Worm (Caenorhabditis elegans) whole organism, young adult: ENCODE measurements around the gene nlp-82.

Source experiments
- B0035.1 ChIP-seq: sonication (generic microtip); optimal IDR thresholded peaks from 2 replicates; lab custom pipeline; 2016; ENCODE audit warnings: missing genetic modification characterization, mild to moderate bottlenecking, missing compliant biosample characterization, missing genotype, missing genetic modification reagents
- D2030.7 ChIP-seq: fragments of 200-800 bp; sonication (Bioruptor generic); IDR thresholded peaks from 2 replicates; pipeline ENCODE4 v1.3.6; 2022; ENCODE audit warnings: missing genetic modification reagents, missing genetic modification characterization, missing compliant biosample characterization
- F23B12.7 ChIP-seq: sonication (generic microtip); optimal IDR thresholded peaks from 2 replicates; lab custom pipeline; 2017; ENCODE audit warnings: missing genetic modification characterization, mild to moderate bottlenecking, missing compliant biosample characterization, antibody characterized with exemption, moderate library complexity; ENCODE audit not compliant: insufficient read depth
- F33H1.4 ChIP-seq: fragments of 200-800 bp; sonication (Bioruptor generic); IDR thresholded peaks from 2 replicates; pipeline ENCODE4 v1.3.6; 2022; ENCODE audit warnings: missing genetic modification reagents, missing genetic modification characterization, missing compliant biosample characterization
- F49E8.2 ChIP-seq: sonication (generic microtip); optimal IDR thresholded peaks from 3 replicates; lab custom pipeline; 2017; ENCODE audit warnings: missing genetic modification characterization, mild to moderate bottlenecking, missing compliant biosample characterization, antibody characterized with exemption, moderate library complexity; ENCODE audit not compliant: insufficient read depth
- K11D2.4 ChIP-seq: fragments of 200-800 bp; sonication (Bioruptor generic); IDR thresholded peaks from 2 replicates; pipeline ENCODE4 v1.3.6; 2022; ENCODE audit warnings: missing genetic modification reagents, missing genetic modification characterization, missing compliant biosample characterization
- Y53G8AR.9 ChIP-seq: fragments of 200-800 bp; sonication (Bioruptor generic); conservative IDR thresholded peaks from 2 replicates; pipeline ENCODE4 v1.3.6; 2022; ENCODE audit warnings: missing genetic modification reagents, missing genetic modification characterization, missing compliant biosample characterization
- Y67H2A.10 ChIP-seq: fragments of 200-800 bp; sonication (Bioruptor generic); conservative IDR thresholded peaks from 2 replicates; pipeline ENCODE4 v1.3.6; 2022; ENCODE audit warnings: missing genetic modification reagents, missing genetic modification characterization, missing compliant biosample characterization
- ama-1 ChIP-seq, 3 experiments: fragments of 150-350 bp in 1 of 3; sonication (generic microtip) in 2 of 3; optimal IDR thresholded peaks; 2 replicates each; lab custom pipeline; 2014 to 2018; ENCODE audit warnings: missing biosample characterization in 2 of 3, missing genetic modification characterization in 2 of 3, missing genetic modification reagents in 2 of 3
- aptf-3 ChIP-seq: fragments of 200-800 bp; sonication (Bioruptor generic); IDR thresholded peaks from 2 replicates; pipeline ENCODE4 v1.3.6; 2022; ENCODE audit warnings: missing genetic modification characterization, missing compliant biosample characterization
- atf-7 ChIP-seq: sonication (generic microtip); optimal IDR thresholded peaks from 2 replicates; lab custom pipeline; 2017; ENCODE audit warnings: mild to moderate bottlenecking, missing genetic modification characterization, missing compliant biosample characterization
- attf-6 ChIP-seq: fragments of 200-800 bp; sonication (Bioruptor generic); IDR thresholded peaks from 2 replicates; pipeline ENCODE4 v1.3.6; 2022; ENCODE audit warnings: missing genetic modification reagents, missing genetic modification characterization, missing compliant biosample characterization
- cebp-1 ChIP-seq, 2 experiments: fragments of 200-800 bp in 1 of 2; sonication (Bioruptor generic) in 1 of 2; sonication (generic microtip) in 1 of 2; IDR thresholded peaks in 1 of 2; optimal IDR thresholded peaks in 1 of 2; 2 replicates each; pipeline versions ENCODE4 v1.3.6 to Lab custom; 2017 to 2022; ENCODE audit warnings: missing compliant biosample characterization in 2 of 2, missing genetic modification characterization in 2 of 2, mild to moderate bottlenecking in 1 of 2, missing genetic modification reagents in 1 of 2, moderate library complexity in 1 of 2
- ceh-27 ChIP-seq: fragments of 200-800 bp; sonication (Bioruptor generic); optimal IDR thresholded peaks from 2 replicates; lab custom pipeline; 2018; ENCODE audit warnings: mild to moderate bottlenecking, missing genetic modification characterization, moderate library complexity, missing compliant biosample characterization
- efl-1 ChIP-seq: fragments of 150-350 bp; optimal IDR thresholded peaks from 2 replicates; lab custom pipeline; 2014; ENCODE audit warnings: missing biosample characterization, missing genetic modification reagents, missing genetic modification characterization
- ets-4 ChIP-seq: fragments of 200-800 bp; sonication (Bioruptor generic); optimal IDR thresholded peaks from 2 replicates; lab custom pipeline; 2018; ENCODE audit warnings: mild to moderate bottlenecking, missing genetic modification characterization, missing compliant biosample characterization
- hmg-20 ChIP-seq: fragments of 200-800 bp; sonication (Bioruptor generic); IDR thresholded peaks from 2 replicates; pipeline ENCODE4 v1.3.6; 2022; ENCODE audit warnings: missing genetic modification reagents, missing genetic modification characterization, missing compliant biosample characterization
- let-526 ChIP-seq: fragments of 200-800 bp; sonication (Bioruptor generic); IDR thresholded peaks from 2 replicates; pipeline ENCODE4 v1.3.6; 2022; ENCODE audit warnings: missing genetic modification reagents, missing genetic modification characterization, missing compliant biosample characterization
- lin-35 ChIP-seq, 3 experiments: fragments of 150-350 bp in 2 of 3; sonication (generic microtip) in 1 of 3; optimal IDR thresholded peaks; 2 replicates each; lab custom pipeline; 2014 to 2018; ENCODE audit warnings: missing biosample characterization in 3 of 3, missing genetic modification characterization in 3 of 3, missing genetic modification reagents in 3 of 3
- lin-40 ChIP-seq: sonication (generic microtip); optimal IDR thresholded peaks from 2 replicates; lab custom pipeline; 2016; ENCODE audit warnings: missing genetic modification characterization, mild to moderate bottlenecking, missing compliant biosample characterization, missing genotype, missing genetic modification reagents
- lin-54 ChIP-seq: fragments of 200-800 bp; sonication (Bioruptor generic); optimal IDR thresholded peaks from 2 replicates; lab custom pipeline; 2018; ENCODE audit warnings: mild to moderate bottlenecking, missing genetic modification characterization, missing compliant biosample characterization
- lsl-1 ChIP-seq: fragments of 200-800 bp; sonication (Bioruptor generic); optimal IDR thresholded peaks from 2 replicates; lab custom pipeline; 2018; ENCODE audit warnings: mild to moderate bottlenecking, missing genetic modification characterization, moderate library complexity, missing compliant biosample characterization
- madf-10 ChIP-seq: sonication (generic microtip); optimal IDR thresholded peaks from 2 replicates; lab custom pipeline; 2016; ENCODE audit warnings: mild to moderate bottlenecking, missing genetic modification characterization, missing compliant biosample characterization
- madf-3 ChIP-seq: fragments of 200-800 bp; sonication (Bioruptor generic); IDR thresholded peaks from 2 replicates; pipeline ENCODE4 v1.3.6; 2022; ENCODE audit warnings: missing genetic modification reagents, missing genetic modification characterization, missing compliant biosample characterization
- madf-6 ChIP-seq: fragments of 200-800 bp; sonication (Bioruptor generic); IDR thresholded peaks from 2 replicates; pipeline ENCODE4 v1.3.6; 2022; ENCODE audit warnings: missing genetic modification reagents, missing genetic modification characterization, missing compliant biosample characterization
- madf-8 ChIP-seq: fragments of 200-800 bp; sonication (Bioruptor generic); conservative IDR thresholded peaks from 2 replicates; pipeline ENCODE4 v1.3.6; 2022; ENCODE audit warnings: missing genetic modification reagents, missing genetic modification characterization, missing compliant biosample characterization
- mcd-1 ChIP-seq: fragments of 200-800 bp; sonication (Bioruptor generic); IDR thresholded peaks from 2 replicates; pipeline ENCODE4 v1.3.6; 2022; ENCODE audit warnings: missing genetic modification reagents, missing genetic modification characterization, missing compliant biosample characterization
- mxl-1 ChIP-seq: sonication (generic microtip); optimal IDR thresholded peaks from 2 replicates; lab custom pipeline; 2016; ENCODE audit warnings: missing genetic modification characterization, missing compliant biosample characterization
- nfya-1 ChIP-seq: sonication (generic microtip); optimal IDR thresholded peaks from 2 replicates; lab custom pipeline; 2017; ENCODE audit warnings: antibody characterized with exemption, missing compliant biosample characterization, missing genetic modification characterization, borderline replicate concordance; ENCODE audit not compliant: insufficient read depth
- nhr-120 ChIP-seq: fragments of 200-800 bp; sonication (Bioruptor generic); IDR thresholded peaks from 2 replicates; pipeline ENCODE4 v1.3.6; 2022; ENCODE audit warnings: missing genetic modification characterization, missing compliant biosample characterization
- nhr-27 ChIP-seq: fragments of 200-800 bp; sonication (Bioruptor generic); optimal IDR thresholded peaks from 2 replicates; lab custom pipeline; 2018; ENCODE audit warnings: mild to moderate bottlenecking, missing genetic modification characterization, moderate library complexity, missing compliant biosample characterization
- rec-8 ChIP-seq, 2 experiments: sonication (generic microtip); optimal IDR thresholded peaks; 2 replicates each; lab custom pipeline; 2016; ENCODE audit warnings: mild to moderate bottlenecking in 2 of 2, missing genetic modification characterization in 2 of 2, missing genetic modification reagents in 2 of 2, missing genotype in 2 of 2, missing biosample characterization in 1 of 2, missing compliant biosample characterization in 1 of 2, moderate library complexity in 1 of 2
- rpc-1 ChIP-seq, 2 experiments: fragments of 150-350 bp in 1 of 2; sonication (generic microtip) in 1 of 2; optimal IDR thresholded peaks; 2 replicates each; lab custom pipeline; 2014 to 2018; ENCODE audit warnings: missing biosample characterization in 1 of 2, missing genetic modification characterization in 1 of 2, missing genetic modification reagents in 1 of 2, missing genotype in 1 of 2
- sdz-38 ChIP-seq: sonication (generic microtip); optimal IDR thresholded peaks from 2 replicates; lab custom pipeline; 2016; ENCODE audit warnings: missing genotype, missing genetic modification characterization, missing compliant biosample characterization
- sea-2 ChIP-seq: fragments of 200-800 bp; sonication (Bioruptor generic); IDR thresholded peaks from 2 replicates; pipeline ENCODE4 v1.3.6; 2022; ENCODE audit warnings: missing genetic modification characterization, missing compliant biosample characterization
- snpc-1.1 ChIP-seq: sonication (generic microtip); optimal IDR thresholded peaks from 2 replicates; lab custom pipeline; 2017; ENCODE audit warnings: missing genetic modification characterization, mild to moderate bottlenecking, missing compliant biosample characterization, antibody characterized with exemption, moderate library complexity, missing genotype, missing genetic modification reagents; ENCODE audit not compliant: insufficient read depth
- snpc-1.3 ChIP-seq: sonication (generic microtip); optimal IDR thresholded peaks from 2 replicates; lab custom pipeline; 2017; ENCODE audit warnings: missing genetic modification characterization, mild to moderate bottlenecking, missing compliant biosample characterization, antibody characterized with exemption, moderate library complexity, missing genotype, missing genetic modification reagents; ENCODE audit not compliant: insufficient read depth
- tbp1 ChIP-seq: fragments of 200-800 bp; sonication (Bioruptor generic); optimal IDR thresholded peaks from 2 replicates; lab custom pipeline; 2018; ENCODE audit warnings: mild to moderate bottlenecking, missing genetic modification characterization, missing compliant biosample characterization
- tlf-1 ChIP-seq: fragments of 200-800 bp; sonication (Bioruptor generic); optimal IDR thresholded peaks from 2 replicates; lab custom pipeline; 2018; ENCODE audit warnings: mild to moderate bottlenecking, missing genetic modification characterization, missing compliant biosample characterization
- xnd-1 ChIP-seq: sonication (generic microtip); optimal IDR thresholded peaks from 2 replicates; lab custom pipeline; 2016; ENCODE audit warnings: missing genotype, missing genetic modification reagents, missing genetic modification characterization, missing compliant biosample characterization
- zfh-2 ChIP-seq: fragments of 200-800 bp; sonication (Bioruptor generic); conservative IDR thresholded peaks from 2 replicates; pipeline ENCODE4 v1.3.6; 2022; ENCODE audit warnings: missing genetic modification reagents, missing genetic modification characterization, missing compliant biosample characterization
- ztf-18 ChIP-seq: sonication (generic microtip); optimal IDR thresholded peaks from 2 replicates; lab custom pipeline; 2016; ENCODE audit warnings: missing genotype, mild to moderate bottlenecking, missing genetic modification characterization, missing compliant biosample characterization
- ztf-28 ChIP-seq: fragments of 200-800 bp; sonication (Bioruptor generic); IDR thresholded peaks from 2 replicates; pipeline ENCODE4 v1.3.6; 2022; ENCODE audit warnings: missing genetic modification reagents, missing genetic modification characterization, missing compliant biosample characterization
- ztf-6 ChIP-seq: fragments of 200-800 bp; sonication (Bioruptor generic); IDR thresholded peaks from 2 replicates; pipeline ENCODE4 v1.3.6; 2022; ENCODE audit warnings: missing genetic modification reagents, missing genetic modification characterization, missing compliant biosample characterization

The nlp-82 gene

DNA sequence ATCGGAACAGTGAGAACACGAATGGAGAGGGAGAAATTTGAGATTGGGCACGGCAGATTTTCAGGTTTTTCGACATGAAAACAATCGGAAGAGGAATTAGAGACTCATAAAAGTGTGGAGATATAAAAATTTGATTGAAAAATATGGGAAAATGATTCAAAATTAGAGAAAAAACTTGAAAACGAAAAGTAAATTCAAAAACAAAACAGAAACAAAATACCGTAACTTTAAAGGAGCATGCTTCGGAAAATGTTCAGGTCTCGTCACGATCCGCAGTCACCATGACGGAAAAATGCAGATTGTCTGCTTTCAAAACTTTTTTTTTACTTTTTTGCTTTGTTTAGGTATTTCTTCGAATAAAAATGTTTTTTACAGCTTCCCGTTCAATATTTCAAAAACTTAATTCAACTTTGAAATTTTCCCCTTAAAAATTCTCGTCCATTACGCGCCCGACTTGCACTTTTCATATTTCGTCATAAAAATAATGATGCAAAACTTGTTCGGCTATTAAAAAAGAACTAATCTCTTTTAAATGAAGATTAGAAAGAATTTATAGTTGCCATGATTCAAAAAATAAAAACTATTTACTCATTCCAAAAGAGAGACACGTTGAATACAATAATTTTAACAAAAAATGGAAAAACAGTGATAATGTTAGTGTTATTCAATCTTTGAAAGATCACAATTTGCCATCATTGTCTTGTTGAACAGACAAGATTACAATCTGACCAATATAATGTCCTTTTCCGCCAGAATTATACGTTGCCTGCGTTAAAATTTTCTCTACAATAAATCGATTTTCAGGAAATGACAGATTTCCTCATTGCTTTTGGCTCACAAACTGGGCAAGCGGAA lies 31.3 kb upstream of the nlp-82 start, which contains the start of gene mtrr-1:
mtrr-1 (plus strand) TSS at position 805 of the 855 bp plus-strand sequence.
- no peak for TF ChIP-seq madf-10 (tag; lab: Kevin White, UChicago)
- peak; percentile 36 for TF ChIP-seq lin-54 (GFP tag; lab: Kevin White, UChicago)
- peak; percentile 47; the same call in 1 of the 2 replicates for TF ChIP-seq Y53G8AR.9 (GFP tag; lab: Robert Waterston, UW)
- no peak for TF ChIP-seq Y67H2A.10 (GFP tag; lab: Robert Waterston, UW)
- no peak for TF ChIP-seq rpc-1 (optimal IDR thresholded peaks at IDR 0.05; lab: Kevin White, UChicago)
- TF ChIP-seq rpc-1 (tag; optimal IDR thresholded peaks at IDR 0.05; lab: Kevin White, UChicago) = no peak
- TF ChIP-seq cebp-1 (GFP tag; IDR thresholded peaks at IDR 0.05; lab: Robert Waterston, UW) = no peak
- peak; percentile 11 for TF ChIP-seq cebp-1 (tag; optimal IDR thresholded peaks at IDR 0.05; lab: Kevin White, UChicago)
- peak; percentile 17; the same call in 1 of the 2 replicates for TF ChIP-seq mcd-1 (GFP tag; lab: Robert Waterston, UW)
- TF ChIP-seq F33H1.4 = peak; percentile 91
- TF ChIP-seq xnd-1 (tag; lab: Kevin White, UChicago) = peak; percentile 62
- TF ChIP-seq B0035.1 (tag; lab: Kevin White, UChicago) = no peak
- TF ChIP-seq zfh-2 (GFP tag; lab: Robert Waterston, UW) = no peak
- TF ChIP-seq let-526 (GFP tag; lab: Robert Waterston, UW) = no peak
- no peak for TF ChIP-seq ztf-18 (tag; lab: Kevin White, UChicago)
- no peak for TF ChIP-seq ets-4 (GFP tag; lab: Kevin White, UChicago)
- TF ChIP-seq F49E8.2 (tag; lab: Kevin White, UChicago) = peak; percentile 46
- TF ChIP-seq ceh-27 (GFP tag; lab: Kevin White, UChicago) = no peak
- no peak for TF ChIP-seq hmg-20
- TF ChIP-seq ztf-6 (GFP tag; lab: Robert Waterston, UW) = no peak
- TF ChIP-seq tlf-1 = peak; percentile 7
- peak; percentile 57; the same call in 1 of the 2 replicates for TF ChIP-seq madf-3 (GFP tag; lab: Robert Waterston, UW)
- TF ChIP-seq mxl-1 (tag; lab: Kevin White, UChicago) = no peak
- TF ChIP-seq madf-6 (GFP tag; lab: Robert Waterston, UW) = peak; percentile 87
- peak; percentile 2 for TF ChIP-seq lin-40 (tag; lab: Kevin White, UChicago)
- TF ChIP-seq aptf-3 (GFP tag; lab: Robert Waterston, UW) = no peak
- peak; percentile 61 for TF ChIP-seq D2030.7 (GFP tag; lab: Robert Waterston, UW)
- peak; percentile 18 for TF ChIP-seq tbp1 (GFP tag; lab: Kevin White, UChicago)
- TF ChIP-seq lin-35 (GFP tag; optimal IDR thresholded peaks at IDR 0.05; lab: Kevin White, UChicago) = peak in 1 of 3 experiments; percentile 30
- TF ChIP-seq madf-8 (GFP tag; lab: Robert Waterston, UW) = peak; percentile 57
- TF ChIP-seq lsl-1 (GFP tag; lab: Kevin White, UChicago) = peak; percentile 85
- no peak for TF ChIP-seq snpc-1.1 (tag; lab: Kevin White, UChicago)
- no peak for TF ChIP-seq attf-6 (GFP tag; lab: Robert Waterston, UW)
- no peak for TF ChIP-seq ztf-28 (GFP tag; lab: Robert Waterston, UW)
- TF ChIP-seq snpc-1.3 (tag; lab: Kevin White, UChicago) = peak; percentile 46
- TF ChIP-seq sdz-38 (tag; lab: Kevin White, UChicago) = no peak
- TF ChIP-seq nfya-1 (tag; lab: Kevin White, UChicago) = no peak
- TF ChIP-seq atf-7 (tag; lab: Kevin White, UChicago) = no peak
- TF ChIP-seq nhr-120 = no peak
- TF ChIP-seq efl-1 (GFP tag; lab: Kevin White, UChicago) = peak; percentile 37
- TF ChIP-seq K11D2.4 = no peak
- TF ChIP-seq sea-2 = no peak
- TF ChIP-seq nhr-27 (tag; lab: Kevin White, UChicago) = no peak
- TF ChIP-seq F23B12.7 (tag; lab: Kevin White, UChicago) = no peak
- no peak for TF ChIP-seq rec-8 (tag; optimal IDR thresholded peaks at IDR 0.05; lab: Kevin White, UChicago)
- peak; percentile 90 for TF ChIP-seq ama-1 (optimal IDR thresholded peaks at IDR 0.05; lab: Kevin White, UChicago)
- peak in 1 of 2 experiments; percentile 21 for TF ChIP-seq ama-1 (GFP tag; optimal IDR thresholded peaks at IDR 0.05; lab: Kevin White, UChicago)
